Worm (Caenorhabditis elegans) whole organism, midembryonic: ENCODE data around the gene pho-6.

Experiments
- T22C8.4 ChIP-seq: fragments of 200-800 bp; sonication (Bioruptor generic); IDR thresholded peaks from 2 replicates; pipeline ENCODE4 v1.3.6; 2022; ENCODE audit warnings: missing genetic modification characterization, missing compliant biosample characterization
- cog-1 ChIP-seq: sonication (generic microtip); optimal IDR thresholded peaks from 2 replicates; lab custom pipeline; 2016; ENCODE audit warnings: missing genetic modification characterization, missing compliant biosample characterization
- flt-1 ChIP-seq: fragments of 200-800 bp; sonication (Bioruptor generic); IDR thresholded peaks from 2 replicates; pipeline ENCODE4 v1.3.6; 2022; ENCODE audit warnings: missing genetic modification characterization, missing compliant biosample characterization
- klf-2 ChIP-seq: fragments of 200-800 bp; sonication (Bioruptor generic); conservative IDR thresholded peaks from 2 replicates; pipeline ENCODE4 v1.3.6; 2022; ENCODE audit warnings: missing genetic modification reagents, missing genetic modification characterization, missing compliant biosample characterization
- med-1 ChIP-seq: sonication (generic microtip); optimal IDR thresholded peaks from 2 replicates; lab custom pipeline; 2017; ENCODE audit warnings: missing genetic modification characterization, mild to moderate bottlenecking, missing compliant biosample characterization, antibody characterized with exemption, missing genetic modification reagents; ENCODE audit not compliant: insufficient read depth
- ref-1 ChIP-seq: fragments of 200-800 bp; sonication (Bioruptor generic); conservative IDR thresholded peaks from 2 replicates; pipeline ENCODE4 v1.3.6; 2022; ENCODE audit warnings: missing genetic modification reagents, missing genetic modification characterization, missing compliant biosample characterization
- tab-1 ChIP-seq: fragments of 200-800 bp; sonication (Bioruptor generic); IDR thresholded peaks from 2 replicates; pipeline ENCODE4 v1.3.6; 2022; ENCODE audit warnings: missing genetic modification characterization, missing compliant biosample characterization
- ztf-23 ChIP-seq: fragments of 200-800 bp; sonication (Bioruptor generic); IDR thresholded peaks from 2 replicates; pipeline ENCODE4 v1.3.6; 2022; ENCODE audit warnings: missing genetic modification reagents, missing genetic modification characterization, missing compliant biosample characterization
- ztf-29 ChIP-seq: fragments of 200-800 bp; sonication (Bioruptor generic); IDR thresholded peaks from 2 replicates; pipeline ENCODE4 v1.3.6; 2022; ENCODE audit warnings: missing genetic modification reagents, missing genetic modification characterization, missing compliant biosample characterization

The pho-6 gene

ce11 chrV:8383716-8384115 is 10.5 kb downstream of the pho-6 start, which contains the start of gene F52E1.14:
F52E1.14 (plus strand) TSS chrV:8383922.
- TF ChIP-seq med-1 (GFP tag; lab: Kevin White, UChicago), result no peak

- TF ChIP-seq ztf-29 (GFP tag; lab: Robert Waterston, UW) (no peak), klf-2 (GFP tag; lab: Robert Waterston, UW) (no peak), cog-1 (tag; lab: Kevin White, UChicago) (no peak), tab-1 (GFP tag; lab: Robert Waterston, UW) (no peak), med-1 (GFP tag; lab: Kevin White, UChicago) (no peak), ref-1 (GFP tag; lab: Robert Waterston, UW) (no peak), T22C8.4 (no peak), flt-1 (no peak), ztf-23 (GFP tag; lab: Robert Waterston, UW) (no peak)
Measured at ce11 chrV:8380076-8380475, 14.2 kb downstream of the pho-6 start.

ce11 chrV:8379206-8379605 is 15.1 kb downstream of the pho-6 start, which contains the start of gene F52E1.5:
F52E1.5 (plus strand) TSS chrV:8379506.
- TF ChIP-seq flt-1 (no peak), ref-1 (GFP tag; lab: Robert Waterston, UW) (no peak), med-1 (GFP tag; lab: Kevin White, UChicago) (no peak), tab-1 (GFP tag; lab: Robert Waterston, UW) (no peak), cog-1 (tag; lab: Kevin White, UChicago) (no peak), ztf-29 (GFP tag; lab: Robert Waterston, UW) (no peak), ztf-23 (GFP tag; lab: Robert Waterston, UW) (no peak), T22C8.4 (no peak), klf-2 (GFP tag; lab: Robert Waterston, UW) (no peak)

- TF ChIP-seq med-1 (GFP tag; lab: Kevin White, UChicago), result no peak
- TF ChIP-seq cog-1 (tag; lab: Kevin White, UChicago), result no peak
- TF ChIP-seq ztf-23 (GFP tag; lab: Robert Waterston, UW), result no peak
- no peak for TF ChIP-seq T22C8.4
- no peak for TF ChIP-seq ref-1 (GFP tag; lab: Robert Waterston, UW)
- TF ChIP-seq tab-1 (GFP tag; lab: Robert Waterston, UW), result no peak
- no peak for TF ChIP-seq flt-1
- TF ChIP-seq klf-2 (GFP tag; lab: Robert Waterston, UW), result no peak
Measured at ce11 chrV:8375849-8376248, 18.4 kb downstream of the pho-6 start, which contains the start of gene F38E1.3. F38E1.3 (plus strand) TSS chrV:8376149.

ce11 chrV:8375419-8375818 is 18.8 kb downstream of the pho-6 start, which contains the start of gene F38E1.10:
F38E1.10 (minus strand) TSS chrV:8375519.
- TF ChIP-seq ztf-29 (GFP tag; lab: Robert Waterston, UW) (no peak), ref-1 (GFP tag; lab: Robert Waterston, UW) (no peak), med-1 (GFP tag; lab: Kevin White, UChicago) (no peak), tab-1 (GFP tag; lab: Robert Waterston, UW) (no peak), T22C8.4 (no peak), cog-1 (tag; lab: Kevin White, UChicago) (no peak), ztf-23 (GFP tag; lab: Robert Waterston, UW) (no peak), klf-2 (GFP tag; lab: Robert Waterston, UW) (no peak), flt-1 (no peak)

ce11 chrV:8370705-8371104 is 23.6 kb downstream of the pho-6 start, which contains the start of gene gpa-2:
gpa-2 (plus strand) TSS chrV:8371005.
- TF ChIP-seq cog-1 (tag; lab: Kevin White, UChicago) (no peak), T22C8.4 (no peak), ztf-23 (GFP tag; lab: Robert Waterston, UW) (no peak), flt-1 (no peak), ref-1 (GFP tag; lab: Robert Waterston, UW) (no peak), tab-1 (GFP tag; lab: Robert Waterston, UW) (no peak)

- TF ChIP-seq tab-1 (GFP tag; lab: Robert Waterston, UW) (no peak), flt-1 (no peak), klf-2 (GFP tag; lab: Robert Waterston, UW) (no peak), ztf-23 (GFP tag; lab: Robert Waterston, UW) (no peak), ztf-29 (GFP tag; lab: Robert Waterston, UW) (no peak), cog-1 (tag; lab: Kevin White, UChicago) (no peak), med-1 (GFP tag; lab: Kevin White, UChicago) (no peak), ref-1 (GFP tag; lab: Robert Waterston, UW) (no peak), T22C8.4 (no peak)
Measured at ce11 chrV:8359792-8360191, 34.5 kb downstream of the pho-6 start, which contains the start of gene F38E1.6. F38E1.6 (plus strand) TSS chrV:8360092.

- TF ChIP-seq flt-1 (0 out of 2 replicates have a peak, but pooled peaks have one; percentile 39), T22C8.4 (no peak)
Measured at ce11 chrV:8359113-8359564, 35.1 kb downstream of the pho-6 start, which contains the start of gene mpdu-1. mpdu-1 (minus strand) TSS chrV:8359163.

ce11 chrV:8358702-8359101 is 35.6 kb downstream of the pho-6 start:
- TF ChIP-seq cog-1 (tag; lab: Kevin White, UChicago), result no peak
- no peak for TF ChIP-seq med-1 (GFP tag; lab: Kevin White, UChicago)
- TF ChIP-seq ref-1 (GFP tag; lab: Robert Waterston, UW), result no peak
- TF ChIP-seq ztf-23 (GFP tag; lab: Robert Waterston, UW), result no peak
- TF ChIP-seq T22C8.4, result no peak
- TF ChIP-seq flt-1, result no peak
- TF ChIP-seq klf-2 (GFP tag; lab: Robert Waterston, UW), result no peak
- no peak for TF ChIP-seq ztf-29 (GFP tag; lab: Robert Waterston, UW)
- TF ChIP-seq tab-1 (GFP tag; lab: Robert Waterston, UW), result no peak

ce11 chrV:8357756-8358155 is 36.5 kb downstream of the pho-6 start:
- TF ChIP-seq klf-2 (GFP tag; lab: Robert Waterston, UW), result no peak
- TF ChIP-seq ztf-29 (GFP tag; lab: Robert Waterston, UW), result no peak
- no peak for TF ChIP-seq med-1 (GFP tag; lab: Kevin White, UChicago)
- no peak for TF ChIP-seq ztf-23 (GFP tag; lab: Robert Waterston, UW)
- no peak for TF ChIP-seq ref-1 (GFP tag; lab: Robert Waterston, UW)
- TF ChIP-seq tab-1 (GFP tag; lab: Robert Waterston, UW), result no peak
- TF ChIP-seq flt-1, result no peak
- no peak for TF ChIP-seq T22C8.4
- TF ChIP-seq cog-1 (tag; lab: Kevin White, UChicago), result no peak
